Fruit fly (Drosophila melanogaster) whole organism, prepupa: ENCODE data around the gene Eno.

ENCODE experiments used
- Eip75B ChIP-seq: fragments of 200-800 bp; sonication (Bioruptor generic); optimal IDR thresholded peaks from 3 replicates; lab custom pipeline; 2016; ENCODE audit warnings: missing biosample characterization, missing genetic modification characterization
- Gug ChIP-seq: fragments of 200-800 bp; sonication (Bioruptor generic); IDR thresholded peaks from 2 replicates; pipeline ENCODE4 v1.3.6; 2022; ENCODE audit warnings: missing biosample characterization, missing genetic modification characterization

- no peak for TF ChIP-seq Gug (GFP tag; lab: Robert Waterston, UW)
- TF ChIP-seq Eip75B, result no peak
Observed at dm6 chr2L:1730914-1731313, 1.5 kb upstream of the Eno start.
